Fruit fly (Drosophila melanogaster) whole organism, pupa: ENCODE results near the gene ebd2.

Experiments used
- CG10348 ChIP-seq: fragments of 200-800 bp; sonication (Bioruptor generic); IDR thresholded peaks from 2 replicates; pipeline ENCODE4 v1.3.6; 2022; ENCODE audit warnings: missing biosample characterization, missing genetic modification characterization
- CG14655 ChIP-seq: fragments of 200-800 bp; sonication (Bioruptor generic); optimal IDR thresholded peaks from 3 replicates; lab custom pipeline; 2017; ENCODE audit warnings: mild to moderate bottlenecking, missing biosample characterization, missing genetic modification reagents, missing genetic modification characterization
- CG15710 ChIP-seq: fragments of 200-800 bp; sonication (Bioruptor generic); optimal IDR thresholded peaks from 2 replicates; lab custom pipeline; 2018; ENCODE audit warnings: missing biosample characterization, mild to moderate bottlenecking, missing genetic modification characterization, moderate library complexity
- CG17806 ChIP-seq: fragments of 200-800 bp; sonication (Bioruptor generic); optimal IDR thresholded peaks from 2 replicates; lab custom pipeline; 2018; ENCODE audit warnings: missing biosample characterization, mild to moderate bottlenecking, missing genetic modification characterization, moderate library complexity
- CG32121 ChIP-seq: fragments of 200-800 bp; sonication (Bioruptor generic); IDR thresholded peaks from 2 replicates; pipeline ENCODE4 v1.3.6; 2022; ENCODE audit warnings: missing biosample characterization, missing genetic modification characterization
- CG34367 ChIP-seq: fragments of 200-800 bp; sonication (Bioruptor generic); optimal IDR thresholded peaks from 2 replicates; lab custom pipeline; 2018; ENCODE audit warnings: missing biosample characterization, mild to moderate bottlenecking, missing genetic modification characterization
- CG4496 ChIP-seq: fragments of 200-800 bp; sonication (Bioruptor generic); IDR thresholded peaks from 3 replicates; pipeline ENCODE4 v1.3.6; 2022; ENCODE audit warnings: missing biosample characterization, missing genetic modification characterization
- CG8159 ChIP-seq: fragments of 200-800 bp; sonication (Bioruptor generic); optimal IDR thresholded peaks from 3 replicates; lab custom pipeline; 2018; ENCODE audit warnings: missing biosample characterization, mild to moderate bottlenecking, missing genetic modification characterization, moderate library complexity
- D1 ChIP-seq: fragments of 200-800 bp; sonication (Bioruptor generic); optimal IDR thresholded peaks from 2 replicates; lab custom pipeline; 2018; ENCODE audit warnings: missing biosample characterization, mild to moderate bottlenecking, missing genetic modification characterization, moderate library complexity
- Pif1A ChIP-seq: fragments of 200-800 bp; sonication (Bioruptor generic); optimal IDR thresholded peaks from 3 replicates; lab custom pipeline; 2016; ENCODE audit warnings: missing biosample characterization, missing genetic modification characterization
- Snoo ChIP-seq: fragments of 200-800 bp; sonication (Bioruptor generic); optimal IDR thresholded peaks from 3 replicates; lab custom pipeline; 2017; ENCODE audit warnings: missing biosample characterization, mild to moderate bottlenecking, missing genetic modification characterization, inconsistent platforms
- rn ChIP-seq: fragments of 200-800 bp; sonication (Bioruptor generic); IDR thresholded peaks from 2 replicates; pipeline ENCODE4 v1.3.6; 2022; ENCODE audit warnings: missing biosample characterization, missing genetic modification characterization

- TF ChIP-seq Snoo (tag; lab: Kevin White, UChicago) (no peak), rn (GFP tag; lab: Robert Waterston, UW) (no peak), CG34367 (tag; lab: Kevin White, UChicago) (no peak), CG32121 (no peak), Pif1A (GFP tag; lab: Kevin White, UChicago) (no peak), CG17806 (no peak), CG14655 (GFP tag; lab: Kevin White, UChicago) (no peak), CG10348 (GFP tag; lab: Robert Waterston, UW) (no peak), CG4496 (GFP tag; lab: Robert Waterston, UW) (no peak), D1 (tag; lab: Kevin White, UChicago) (no peak), CG8159 (tag; lab: Kevin White, UChicago) (no peak), CG15710 (tag; lab: Kevin White, UChicago) (no peak)
Observed at dm6 chr3L:21380581-21381175, 31.6 kb upstream of the ebd2 start.
